Worm (Caenorhabditis elegans) whole organism, early embryonic: ENCODE data around the gene swsn-7.

Experiments used
- ama-1 ChIP-seq: fragments of 150-350 bp; optimal IDR thresholded peaks from 2 replicates; lab custom pipeline; 2014
- ceh-36 ChIP-seq: sonication (generic microtip); optimal IDR thresholded peaks from 2 replicates; lab custom pipeline; 2016; ENCODE audit warnings: missing genetic modification characterization, inconsistent platforms, missing compliant biosample characterization
- sea-1 ChIP-seq: fragments of 200-800 bp; sonication (Bioruptor generic); conservative IDR thresholded peaks from 2 replicates; pipeline ENCODE4 v1.3.6; 2022; ENCODE audit warnings: missing genetic modification characterization, missing compliant biosample characterization
- tbx-11 ChIP-seq: fragments of 200-800 bp; sonication (Bioruptor generic); IDR thresholded peaks from 2 replicates; pipeline ENCODE4 v1.3.6; 2022; ENCODE audit warnings: missing genetic modification characterization, missing compliant biosample characterization
- tbx-37 ChIP-seq: fragments of 200-800 bp; sonication (Bioruptor generic); conservative IDR thresholded peaks from 2 replicates; pipeline ENCODE4 v1.3.6; 2022; ENCODE audit warnings: missing genetic modification reagents, missing genetic modification characterization, missing compliant biosample characterization

- no peak for TF ChIP-seq ceh-36 (tag; lab: Kevin White, UChicago)
- TF ChIP-seq ama-1 (lab: Kevin White, UChicago) = no peak
- TF ChIP-seq tbx-37 (GFP tag; lab: Robert Waterston, UW) = no peak
- TF ChIP-seq sea-1 (GFP tag; lab: Robert Waterston, UW) = no peak
- TF ChIP-seq tbx-11 (GFP tag; lab: Robert Waterston, UW) = no peak
These were observed 14.7 kb upstream of the swsn-7 start, which contains the start of gene T05H10.1 for ce11 chrII:8042289-8042688.
